Fruit fly (Drosophila melanogaster): ENCODE data around the gene btz.

The btz gene

DNA sequence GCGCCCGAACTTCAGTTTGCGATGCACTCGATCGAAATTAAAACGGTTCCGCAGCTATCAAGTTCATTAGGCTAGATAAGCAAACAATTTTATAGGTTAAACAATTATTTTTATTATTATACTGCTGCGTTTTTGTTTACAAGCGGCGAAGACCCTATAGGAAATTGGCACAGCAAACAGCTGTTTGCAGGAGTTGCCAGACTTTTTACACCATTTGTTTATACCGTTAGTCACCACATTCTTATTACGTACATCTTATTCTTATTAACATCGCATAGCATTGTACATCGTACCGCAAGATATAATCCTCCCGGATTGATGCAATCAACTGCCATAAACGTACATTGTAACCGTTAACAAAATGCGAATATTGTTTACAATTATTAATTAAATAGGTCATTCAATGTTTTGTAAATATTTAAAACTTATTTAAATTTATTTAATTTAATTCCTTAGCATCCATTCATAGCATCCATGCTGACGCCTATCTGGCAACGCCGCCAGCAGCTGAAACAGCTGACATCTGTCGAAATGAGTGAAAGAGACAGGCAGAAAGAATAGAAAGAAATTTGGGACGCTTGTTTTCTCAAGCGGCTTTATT is 6.5 kb downstream of the btz start, which contains the start of the genes CROT and CG12877:
TSS of gene CROT (minus strand) at position 171 of the 601 bp plus-strand sequence.
TSS of gene CG12877 (plus strand) at position 520 of the 601 bp plus-strand sequence.
- no peak for TF ChIP-seq EcR (GFP tag; optimal IDR thresholded peaks at IDR 0.05)
- TF ChIP-seq usp (GFP tag; optimal IDR thresholded peaks at IDR 0.05) = no peak
- no peak for TF ChIP-seq CG8478 (optimal IDR thresholded peaks at IDR 0.05)
- no peak for TF ChIP-seq pan (optimal IDR thresholded peaks at IDR 0.05)
- no peak for TF ChIP-seq Dll (optimal IDR thresholded peaks at IDR 0.05)
- no peak for TF ChIP-seq psq (optimal IDR thresholded peaks at IDR 0.05)

DNA sequence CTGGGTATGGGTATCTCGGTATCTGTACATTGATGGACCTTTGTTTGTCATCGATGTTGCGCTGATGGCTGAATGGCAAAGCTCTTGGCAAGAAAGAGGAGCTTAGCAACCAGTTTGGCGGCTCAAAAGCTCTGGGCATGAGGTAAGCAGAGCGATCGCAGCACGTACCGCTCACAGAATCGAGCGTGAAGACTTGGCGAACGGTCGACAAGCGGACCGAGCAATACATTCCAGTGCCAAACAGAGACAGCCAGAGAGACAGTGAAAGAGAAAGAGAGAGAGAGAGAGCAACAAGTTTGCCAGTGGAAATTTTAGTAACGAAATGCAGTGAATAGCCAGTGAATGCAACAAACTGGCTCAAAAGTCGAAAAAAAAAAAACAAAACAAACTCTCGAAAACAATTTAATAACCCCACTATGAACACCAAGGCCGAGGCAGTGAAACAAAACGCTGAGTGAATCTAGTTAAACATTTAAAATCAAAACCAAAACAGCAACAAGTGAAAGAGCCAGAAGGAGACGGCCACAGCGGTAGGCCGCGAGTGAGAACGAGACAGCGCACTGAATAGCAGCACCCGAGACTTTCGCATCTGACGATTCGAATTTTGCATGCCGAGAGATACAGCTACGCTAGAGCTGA is 36.3 kb downstream of the btz start, which contains the start of gene Ets98B:
TSS of gene Ets98B (plus strand) at position 172 of the 639 bp plus-strand sequence.
- TF ChIP-seq psq (optimal IDR thresholded peaks at IDR 0.05) (no peak), CG8478 (optimal IDR thresholded peaks at IDR 0.05) (peak; percentile 60), usp (GFP tag; optimal IDR thresholded peaks at IDR 0.05) (no peak)

DNA sequence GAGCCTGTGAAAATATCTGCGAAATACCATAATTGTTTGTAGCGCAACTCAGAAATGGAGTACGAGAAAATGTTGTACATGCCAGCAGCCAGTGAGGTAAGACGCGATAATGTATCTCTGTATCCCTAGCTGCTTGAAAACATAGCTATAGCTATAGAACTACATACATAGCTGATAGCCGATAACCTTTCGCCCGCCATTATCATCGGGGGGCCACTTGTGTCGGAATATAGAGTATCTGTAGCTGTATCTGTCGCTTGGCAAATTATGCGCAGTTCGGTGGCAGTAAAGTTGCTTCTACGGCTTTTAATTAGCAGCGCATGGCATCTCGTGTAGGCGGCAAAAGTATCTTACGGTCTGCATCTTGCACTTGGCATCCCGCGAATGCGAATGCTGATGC is 36.9 kb downstream of the btz start:
- TF ChIP-seq Dll (optimal IDR thresholded peaks at IDR 0.05) = no peak
- no peak for TF ChIP-seq psq (optimal IDR thresholded peaks at IDR 0.05)
- TF ChIP-seq pan (optimal IDR thresholded peaks at IDR 0.05) = no peak
- no peak for TF ChIP-seq EcR (GFP tag; optimal IDR thresholded peaks at IDR 0.05)
- TF ChIP-seq CG8478 (optimal IDR thresholded peaks at IDR 0.05) = no peak
- no peak for TF ChIP-seq usp (GFP tag; optimal IDR thresholded peaks at IDR 0.05)

DNA sequence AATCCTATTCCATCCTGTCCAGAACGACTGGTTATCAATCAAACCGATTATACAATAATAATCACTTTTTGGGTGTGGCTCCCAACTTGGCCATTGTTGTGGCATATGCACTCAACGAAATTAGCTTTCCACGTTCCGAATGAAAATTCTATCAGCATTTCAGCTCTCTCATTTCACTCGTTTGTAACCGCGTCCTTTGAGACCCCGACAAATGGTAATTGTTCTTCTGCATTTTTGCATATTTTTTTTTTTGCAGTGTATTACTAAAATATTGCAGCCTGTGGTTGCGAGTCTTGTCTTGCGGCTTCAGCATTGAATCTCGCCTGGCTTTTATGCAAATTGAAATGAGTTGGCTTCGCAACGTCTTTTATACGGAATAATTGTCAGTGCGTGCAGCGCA is 38.1 kb downstream of the btz start:
- no peak for TF ChIP-seq pan (optimal IDR thresholded peaks at IDR 0.05)
- TF ChIP-seq EcR (GFP tag; optimal IDR thresholded peaks at IDR 0.05) = peak in 1 of 2 experiments; percentile 5

DNA sequence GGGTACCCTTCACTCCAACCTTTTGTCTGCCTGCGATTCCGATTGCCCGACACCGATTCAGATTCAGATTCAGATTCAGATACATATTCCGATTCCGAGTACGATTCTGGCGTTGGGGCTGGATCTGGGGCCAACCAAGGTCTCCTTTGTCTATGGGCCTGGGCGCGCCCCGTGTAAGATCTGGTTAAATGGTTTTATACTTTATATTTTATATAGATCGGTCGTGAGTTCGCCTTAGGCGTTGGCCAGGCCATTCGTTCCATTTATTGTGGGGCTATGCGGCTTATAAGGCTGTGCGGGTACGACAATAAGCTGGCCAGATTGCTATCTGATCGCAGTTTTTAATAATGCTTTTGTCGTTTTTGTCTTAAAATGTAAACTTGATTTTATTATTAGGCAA is 39.8 kb downstream of the btz start:
- TF ChIP-seq psq (optimal IDR thresholded peaks at IDR 0.05) = no peak
- no peak for TF ChIP-seq usp (GFP tag; optimal IDR thresholded peaks at IDR 0.05)
- TF ChIP-seq Dll (optimal IDR thresholded peaks at IDR 0.05) = no peak
- no peak for TF ChIP-seq pan (optimal IDR thresholded peaks at IDR 0.05)
- no peak for TF ChIP-seq EcR (GFP tag; optimal IDR thresholded peaks at IDR 0.05)
- TF ChIP-seq CG8478 (optimal IDR thresholded peaks at IDR 0.05) = no peak

DNA sequence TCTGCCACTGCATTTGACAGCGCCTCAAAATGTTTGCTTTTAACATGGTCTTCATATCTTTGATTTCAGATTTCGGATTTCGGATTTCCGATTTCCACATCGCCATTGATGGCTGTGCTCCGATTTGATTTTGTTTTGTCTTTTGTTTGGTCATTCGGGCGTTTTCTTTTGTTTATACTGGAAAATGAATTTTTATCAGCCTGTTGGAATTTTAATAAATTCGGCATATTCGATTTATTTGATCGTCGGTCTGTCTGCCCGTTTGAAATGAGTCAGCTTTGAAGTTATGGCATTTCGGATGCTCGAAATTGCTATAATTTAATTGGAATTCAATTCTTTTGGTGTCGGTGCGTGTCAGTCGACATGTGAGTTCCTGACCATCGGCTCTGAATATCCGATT is 40.5 kb downstream of the btz start:
- TF ChIP-seq Dll (optimal IDR thresholded peaks at IDR 0.05) (no peak), pan (optimal IDR thresholded peaks at IDR 0.05) (no peak), CG8478 (optimal IDR thresholded peaks at IDR 0.05) (no peak), EcR (GFP tag; optimal IDR thresholded peaks at IDR 0.05) (no peak), psq (optimal IDR thresholded peaks at IDR 0.05) (no peak), usp (GFP tag; optimal IDR thresholded peaks at IDR 0.05) (no peak)
